Fruit fly (Drosophila melanogaster) whole organism, embryonic: Measurements from ENCODE around the gene scaf6.

ENCODE experiments used
- C15 ChIP-seq: fragments of 200-800 bp; sonication (Bioruptor generic); IDR thresholded peaks from 3 replicates; pipeline ENCODE4 v1.3.6; 2022; ENCODE audit warnings: missing biosample characterization, missing genetic modification characterization
- CG10654 ChIP-seq: fragments of 200-800 bp; sonication (Bioruptor generic); optimal IDR thresholded peaks from 2 replicates; lab custom pipeline; 2016; ENCODE audit warnings: missing biosample characterization, missing genetic modification characterization
- CG11247 ChIP-seq: fragments of 200-800 bp; sonication (Bioruptor generic); IDR thresholded peaks from 2 replicates; pipeline ENCODE4 v1.3.6; 2022; ENCODE audit warnings: missing biosample characterization, missing genetic modification characterization
- CG12942 ChIP-seq: fragments of 200-800 bp; sonication (Bioruptor generic); optimal IDR thresholded peaks from 3 replicates; lab custom pipeline; 2016; ENCODE audit warnings: missing biosample characterization, missing genetic modification characterization
- CG13296 ChIP-seq: fragments of 200-800 bp; sonication (Bioruptor generic); optimal IDR thresholded peaks from 3 replicates; lab custom pipeline; 2018; ENCODE audit warnings: missing biosample characterization, mild to moderate bottlenecking, missing genetic modification characterization
- CG1602 ChIP-seq: fragments of 200-800 bp; sonication (Bioruptor generic); optimal IDR thresholded peaks from 3 replicates; lab custom pipeline; 2016; ENCODE audit warnings: missing biosample characterization, missing genetic modification characterization
- CG17328 ChIP-seq: fragments of 200-800 bp; sonication (Bioruptor generic); IDR thresholded peaks from 2 replicates; pipeline ENCODE4 v1.3.6; 2022; ENCODE audit warnings: missing biosample characterization, missing genetic modification characterization
- CG17361 ChIP-seq: fragments of 200-800 bp; sonication (Bioruptor generic); IDR thresholded peaks from 3 replicates; pipeline ENCODE4 v1.3.6; 2022; ENCODE audit warnings: missing biosample characterization, missing genetic modification characterization
- CG17802 ChIP-seq: fragments of 200-800 bp; sonication (Bioruptor generic); optimal IDR thresholded peaks from 2 replicates; lab custom pipeline; 2018; ENCODE audit warnings: missing biosample characterization, mild to moderate bottlenecking, missing genetic modification characterization, moderate library complexity
- CG17829 ChIP-seq: fragments of 200-800 bp; optimal IDR thresholded peaks from 2 replicates; lab custom pipeline; 2019; ENCODE audit warnings: missing biosample characterization, mild to moderate bottlenecking, missing genetic modification characterization, moderate library complexity
- CG1792 ChIP-seq: fragments of 200-800 bp; sonication (Bioruptor generic); optimal IDR thresholded peaks from 2 replicates; lab custom pipeline; 2016; ENCODE audit warnings: missing biosample characterization, missing genetic modification characterization
- CG18262 ChIP-seq: fragments of 200-800 bp; optimal IDR thresholded peaks from 3 replicates; lab custom pipeline; 2019; ENCODE audit warnings: missing biosample characterization, mild to moderate bottlenecking, missing genetic modification characterization, moderate library complexity
- CG3065 ChIP-seq: fragments of 200-800 bp; sonication (Bioruptor generic); optimal IDR thresholded peaks from 2 replicates; lab custom pipeline; 2016; ENCODE audit warnings: missing biosample characterization, missing genetic modification characterization
- CG31224 ChIP-seq: fragments of 200-800 bp; sonication (Bioruptor generic); IDR thresholded peaks from 2 replicates; pipeline ENCODE4 v1.3.6; 2022; ENCODE audit warnings: missing biosample characterization, missing genetic modification characterization
- CG5953 ChIP-seq: fragments of 200-800 bp; sonication (Bioruptor generic); IDR thresholded peaks from 2 replicates; pipeline ENCODE4 v1.3.6; 2022; ENCODE audit warnings: missing biosample characterization, missing genetic modification characterization
- CG7271 ChIP-seq: fragments of 200-800 bp; sonication (Bioruptor generic); optimal IDR thresholded peaks from 2 replicates; lab custom pipeline; 2018; ENCODE audit warnings: missing biosample characterization, mild to moderate bottlenecking, missing genetic modification characterization, moderate library complexity
- CG7357 ChIP-seq: fragments of 200-800 bp; sonication (Bioruptor generic); IDR thresholded peaks from 3 replicates; pipeline ENCODE4 v1.3.6; 2022; ENCODE audit warnings: missing biosample characterization, missing genetic modification characterization
- CG7556 ChIP-seq: fragments of 200-800 bp; sonication (Bioruptor generic); optimal IDR thresholded peaks from 2 replicates; lab custom pipeline; 2017; ENCODE audit warnings: missing biosample characterization, mild to moderate bottlenecking, missing genetic modification characterization
- CG7745 ChIP-seq: fragments of 200-800 bp; sonication (Bioruptor generic); optimal IDR thresholded peaks from 2 replicates; lab custom pipeline; 2018; ENCODE audit warnings: missing biosample characterization, mild to moderate bottlenecking, missing genetic modification characterization, moderate library complexity
- CG7963 ChIP-seq: fragments of 200-800 bp; sonication (Bioruptor generic); IDR thresholded peaks from 3 replicates; pipeline ENCODE4 v1.3.6; 2022; ENCODE audit warnings: missing biosample characterization, missing genetic modification characterization; ENCODE audit not compliant: partially characterized antibody
- CG8944 ChIP-seq: fragments of 200-800 bp; sonication (Bioruptor generic); optimal IDR thresholded peaks from 3 replicates; lab custom pipeline; 2016; ENCODE audit warnings: missing biosample characterization, missing genetic modification characterization
- CG9215 ChIP-seq: fragments of 200-800 bp; sonication (Bioruptor generic); IDR thresholded peaks from 2 replicates; pipeline ENCODE4 v1.3.6; 2022; ENCODE audit warnings: missing biosample characterization, missing genetic modification characterization
- CG9609 ChIP-seq: fragments of 200-800 bp; sonication (Bioruptor generic); optimal IDR thresholded peaks from 3 replicates; lab custom pipeline; 2016; ENCODE audit warnings: missing biosample characterization, missing genetic modification characterization
- CkIIα-i1 ChIP-seq: fragments of 200-800 bp; sonication (Bioruptor generic); IDR thresholded peaks from 2 replicates; pipeline ENCODE4 v1.3.6; 2022; ENCODE audit warnings: missing biosample characterization, missing genetic modification characterization
- D19B ChIP-seq: fragments of 200-800 bp; sonication (Bioruptor generic); optimal IDR thresholded peaks from 2 replicates; lab custom pipeline; 2017; ENCODE audit warnings: missing biosample characterization, mild to moderate bottlenecking, missing genetic modification characterization
- Deaf1 ChIP-seq: fragments of 200-800 bp; optimal IDR thresholded peaks from 3 replicates; lab custom pipeline; 2019; ENCODE audit warnings: missing biosample characterization, mild to moderate bottlenecking, missing genetic modification characterization, moderate library complexity
- Gug ChIP-seq: fragments of 200-800 bp; sonication (Bioruptor generic); IDR thresholded peaks from 4 replicates; pipeline ENCODE4 v1.3.6; 2022; ENCODE audit warnings: missing biosample characterization, missing genetic modification characterization
- Kr ChIP-seq: fragments of 200-800 bp; sonication (Bioruptor generic); optimal IDR thresholded peaks from 2 replicates; lab custom pipeline; 2017; ENCODE audit warnings: missing biosample characterization, mild to moderate bottlenecking, missing genetic modification characterization
- MESR4 ChIP-seq: fragments of 200-800 bp; sonication (Bioruptor generic); optimal IDR thresholded peaks from 2 replicates; lab custom pipeline; 2018; ENCODE audit warnings: missing biosample characterization, mild to moderate bottlenecking, missing genetic modification characterization, moderate library complexity
- Nf-YB ChIP-seq: fragments of 200-800 bp; sonication (Bioruptor generic); optimal IDR thresholded peaks from 3 replicates; lab custom pipeline; 2019; ENCODE audit warnings: missing biosample characterization, mild to moderate bottlenecking, missing genetic modification characterization, moderate library complexity
- Pdp1 ChIP-seq, 2 experiments: fragments of 200-800 bp; sonication (Bioruptor generic); optimal IDR thresholded peaks; 3 replicates each; lab custom pipeline; 2016; ENCODE audit warnings: missing biosample characterization in 2 of 2, missing genetic modification characterization in 2 of 2, mild to moderate bottlenecking in 1 of 2, moderate library complexity in 1 of 2
- Sin3A ChIP-seq: fragments of >200 bp; optimal IDR thresholded peaks from 2 replicates; lab custom pipeline; 2018
- Six4 ChIP-seq: fragments of 200-800 bp; sonication (Bioruptor generic); optimal IDR thresholded peaks from 2 replicates; lab custom pipeline; 2016; ENCODE audit warnings: missing biosample characterization, missing genetic modification characterization
- Trl ChIP-seq, 3 experiments: fragments of >200 bp in 2 of 3; fragments of 200-800 bp in 1 of 3; sonication (Bioruptor generic) in 1 of 3; optimal IDR thresholded peaks; 2 replicates in 1 of 3; 3 replicates in 2 of 3; lab custom pipeline; 2016 to 2017; ENCODE audit warnings: missing biosample characterization in 1 of 3, missing genetic modification characterization in 1 of 3
- Usf ChIP-seq: fragments of 200-800 bp; sonication (Bioruptor generic); optimal IDR thresholded peaks from 2 replicates; lab custom pipeline; 2017; ENCODE audit warnings: missing genotype, missing biosample characterization, missing genetic modification characterization
- abd-A ChIP-seq: fragments of 200-800 bp; sonication (Bioruptor generic); optimal IDR thresholded peaks from 3 replicates; lab custom pipeline; 2019; ENCODE audit warnings: missing biosample characterization, mild to moderate bottlenecking, missing genetic modification characterization, moderate library complexity
- bigmax ChIP-seq: fragments of 200-800 bp; sonication (Bioruptor generic); optimal IDR thresholded peaks from 2 replicates; lab custom pipeline; 2018; ENCODE audit warnings: missing biosample characterization, mild to moderate bottlenecking, missing genetic modification characterization
- br ChIP-seq: fragments of >200 bp; optimal IDR thresholded peaks from 2 replicates; lab custom pipeline; 2017
- chif ChIP-seq, 2 experiments: fragments of 200-800 bp; sonication (Bioruptor generic); optimal IDR thresholded peaks; 3 replicates each; lab custom pipeline; 2016; ENCODE audit warnings: missing biosample characterization in 2 of 2, missing genetic modification characterization in 2 of 2
- chn ChIP-seq: fragments of 200-800 bp; sonication (Bioruptor generic); optimal IDR thresholded peaks from 2 replicates; lab custom pipeline; 2016; ENCODE audit warnings: missing biosample characterization, missing genetic modification characterization
- fd96Cb ChIP-seq: fragments of 200-800 bp; sonication (Bioruptor generic); optimal IDR thresholded peaks from 2 replicates; lab custom pipeline; 2018; ENCODE audit warnings: missing biosample characterization, mild to moderate bottlenecking, missing genetic modification characterization, moderate library complexity
- gcm2 ChIP-seq: fragments of 200-800 bp; sonication (Bioruptor generic); optimal IDR thresholded peaks from 2 replicates; lab custom pipeline; 2016; ENCODE audit warnings: missing biosample characterization, missing genetic modification characterization
- gsb-n ChIP-seq: fragments of 200-800 bp; sonication (Bioruptor generic); optimal IDR thresholded peaks from 3 replicates; lab custom pipeline; 2018; ENCODE audit warnings: missing biosample characterization, mild to moderate bottlenecking, missing genetic modification characterization
- jigr1 ChIP-seq: fragments of 200-800 bp; sonication (Bioruptor generic); IDR thresholded peaks from 3 replicates; pipeline ENCODE4 v1.3.6; 2022; ENCODE audit warnings: missing biosample characterization, missing genetic modification characterization
- lmd ChIP-seq: fragments of 200-800 bp; sonication (Bioruptor generic); IDR thresholded peaks from 2 replicates; pipeline ENCODE4 v1.3.6; 2022; ENCODE audit warnings: missing biosample characterization, missing genetic modification characterization
- org-1 ChIP-seq: fragments of 200-800 bp; sonication (Bioruptor generic); optimal IDR thresholded peaks from 2 replicates; lab custom pipeline; 2017; ENCODE audit warnings: missing biosample characterization, missing genetic modification characterization
- ranshi ChIP-seq: fragments of 200-800 bp; sonication (Bioruptor generic); IDR thresholded peaks from 2 replicates; pipeline ENCODE4 v1.3.6; 2022; ENCODE audit warnings: missing biosample characterization, missing genetic modification characterization
- seq ChIP-seq: fragments of 200-800 bp; sonication (Bioruptor generic); IDR thresholded peaks from 2 replicates; pipeline ENCODE4 v1.3.6; 2022; ENCODE audit warnings: missing biosample characterization, missing genetic modification characterization
- so ChIP-seq: fragments of 200-800 bp; sonication (Bioruptor generic); IDR thresholded peaks from 3 replicates; pipeline ENCODE4 v1.3.6; 2022; ENCODE audit warnings: missing biosample characterization, missing genetic modification characterization
- toy ChIP-seq: fragments of 200-800 bp; sonication (Bioruptor generic); IDR thresholded peaks from 2 replicates; pipeline ENCODE4 v1.3.6; 2022; ENCODE audit warnings: missing biosample characterization, missing genetic modification characterization
- trem ChIP-seq: fragments of 200-800 bp; optimal IDR thresholded peaks from 3 replicates; lab custom pipeline; 2019; ENCODE audit warnings: missing biosample characterization, mild to moderate bottlenecking, missing genetic modification characterization, moderate library complexity
- usp ChIP-seq: fragments of >200 bp; optimal IDR thresholded peaks from 2 replicates; lab custom pipeline; 2017; ENCODE audit warnings: missing biosample characterization, missing genetic modification characterization
- zen ChIP-seq: fragments of 200-800 bp; sonication (Bioruptor generic); optimal IDR thresholded peaks from 3 replicates; lab custom pipeline; 2018; ENCODE audit warnings: missing biosample characterization, mild to moderate bottlenecking, missing genetic modification characterization, moderate library complexity

Gene scaf6

DNA sequence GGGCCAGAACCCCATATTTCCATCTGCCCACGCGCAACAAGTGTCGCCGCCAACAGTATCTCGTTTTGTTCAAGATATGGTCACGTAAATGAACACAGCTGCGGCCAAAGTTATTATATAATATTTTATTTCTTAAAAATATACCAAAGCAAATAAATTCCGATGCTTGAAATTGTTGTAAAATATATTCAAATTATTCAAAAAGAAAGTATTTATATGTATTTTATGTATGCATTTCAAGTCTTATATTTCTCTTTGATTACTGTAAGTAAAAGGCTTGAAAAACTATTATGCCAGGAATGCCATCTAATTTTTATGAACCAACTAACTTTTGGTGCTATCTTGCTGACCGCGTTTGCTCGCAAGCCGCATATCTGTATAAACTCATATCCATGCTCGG, 53.2 kb downstream of the scaf6 start (continued):
- TF ChIP-seq CG12942 (GFP tag; lab: Kevin White, UChicago) (no peak), seq (GFP tag; lab: Robert Waterston, UW) (no peak), Trl (optimal IDR thresholded peaks at IDR 0.05; lab: Kevin White, UChicago) (no peak), Trl (GFP tag; optimal IDR thresholded peaks at IDR 0.05; lab: Kevin White, UChicago) (no peak), CG7963 (GFP tag; lab: Robert Waterston, UW) (no peak), CG7745 (tag; lab: Kevin White, UChicago) (no peak), Usf (GFP tag; lab: Kevin White, UChicago) (no peak), gcm2 (no peak), CG18262 (tag; lab: Kevin White, UChicago) (no peak), Gug (GFP tag; lab: Robert Waterston, UW) (no peak), CG3065 (GFP tag; lab: Kevin White, UChicago) (no peak), Nf-YB (GFP tag; lab: Kevin White, UChicago) (no peak), CG9215 (GFP tag; lab: Robert Waterston, UW) (no peak; the same call in 1 of the 2 replicates), MESR4 (no peak), Sin3A (no peak), C15 (GFP tag; lab: Robert Waterston, UW) (no peak), CG7271 (tag; lab: Kevin White, UChicago) (no peak), CG5953 (no peak), CG7556 (GFP tag; lab: Kevin White, UChicago) (no peak), CG17802 (tag; lab: Kevin White, UChicago) (no peak), CG31224 (GFP tag; lab: Robert Waterston, UW) (no peak), fd96Cb (peak; percentile 29), usp (GFP tag; lab: Kevin White, UChicago) (no peak), CG8944 (GFP tag; lab: Kevin White, UChicago) (no peak), Kr (GFP tag; lab: Kevin White, UChicago) (no peak), CG17328 (GFP tag; lab: Robert Waterston, UW) (0 out of 2 replicates have a peak, but pooled peaks have one; percentile 4), jigr1 (GFP tag; lab: Robert Waterston, UW) (no peak), zen (tag; lab: Kevin White, UChicago) (no peak), CG10654 (GFP tag; lab: Kevin White, UChicago) (no peak), toy (no peak), CG1792 (GFP tag; lab: Kevin White, UChicago) (no peak), CkIIα-i1 (GFP tag; lab: Robert Waterston, UW) (no peak), abd-A (tag; lab: Kevin White, UChicago) (no peak), D19B (GFP tag; lab: Kevin White, UChicago) (no peak), Six4 (GFP tag; lab: Kevin White, UChicago) (no peak), chn (GFP tag; lab: Kevin White, UChicago) (no peak), Pdp1 (GFP tag; optimal IDR thresholded peaks at IDR 0.05; lab: Kevin White, UChicago) (no peak), CG17361 (GFP tag; lab: Robert Waterston, UW) (no peak), org-1 (GFP tag; lab: Kevin White, UChicago) (peak; percentile 25), so (0 out of 3 replicates have a peak, but pooled peaks have one; percentile 31), chif (GFP tag; optimal IDR thresholded peaks at IDR 0.05; lab: Kevin White, UChicago) (no peak), Deaf1 (tag; lab: Kevin White, UChicago) (peak; percentile 32), CG11247 (GFP tag; lab: Robert Waterston, UW) (no peak), gsb-n (tag; lab: Kevin White, UChicago) (no peak), ranshi (GFP tag; lab: Robert Waterston, UW) (no peak), trem (tag; lab: Kevin White, UChicago) (no peak), CG13296 (GFP tag; lab: Kevin White, UChicago) (peak; percentile 25), br (lab: Kevin White, UChicago) (no peak), CG9609 (no peak), lmd (GFP tag; lab: Robert Waterston, UW) (peak; percentile 30; the same call in 1 of the 2 replicates), CG7357 (GFP tag; lab: Robert Waterston, UW) (no peak), bigmax (GFP tag; lab: Kevin White, UChicago) (no peak), CG17829 (peak; percentile 31), CG1602 (GFP tag; lab: Kevin White, UChicago) (no peak)
